Fruit fly (Drosophila melanogaster) whole organism, adult: ENCODE results near the gene HGTX.

Experiments
- CG11617 ChIP-seq: fragments of 200-800 bp; sonication (Bioruptor generic); optimal IDR thresholded peaks from 2 replicates; lab custom pipeline; 2017; ENCODE audit warnings: mild to moderate bottlenecking, missing biosample characterization, missing genetic modification reagents, missing genetic modification characterization
- CG12768 ChIP-seq: fragments of 200-800 bp; sonication (Bioruptor generic); optimal IDR thresholded peaks from 2 replicates; lab custom pipeline; 2017; ENCODE audit warnings: missing biosample characterization, missing genetic modification characterization, mild to moderate bottlenecking, moderate library complexity, missing genetic modification reagents
- CG14711 ChIP-seq: fragments of 200-800 bp; sonication (Bioruptor generic); optimal IDR thresholded peaks from 2 replicates; lab custom pipeline; 2018; ENCODE audit warnings: missing biosample characterization, mild to moderate bottlenecking, missing genetic modification characterization, moderate library complexity
- CG1620 ChIP-seq: fragments of 200-800 bp; sonication (Bioruptor generic); optimal IDR thresholded peaks from 2 replicates; lab custom pipeline; 2016; ENCODE audit warnings: missing biosample characterization, missing genetic modification characterization
- CG33017 ChIP-seq: fragments of 200-800 bp; sonication (Bioruptor generic); optimal IDR thresholded peaks from 2 replicates; lab custom pipeline; 2018; ENCODE audit warnings: missing biosample characterization, mild to moderate bottlenecking, missing genetic modification characterization, moderate library complexity
- CG5204 ChIP-seq: fragments of 200-800 bp; sonication (Bioruptor generic); optimal IDR thresholded peaks from 2 replicates; lab custom pipeline; 2016; ENCODE audit warnings: missing biosample characterization, missing genetic modification characterization
- CG7045 ChIP-seq: fragments of 200-800 bp; sonication (Bioruptor generic); optimal IDR thresholded peaks from 2 replicates; lab custom pipeline; 2017; ENCODE audit warnings: missing biosample characterization, mild to moderate bottlenecking, missing genetic modification characterization
- CG7101 ChIP-seq: fragments of 200-800 bp; sonication (Bioruptor generic); optimal IDR thresholded peaks from 2 replicates; lab custom pipeline; 2018; ENCODE audit warnings: missing biosample characterization, mild to moderate bottlenecking, missing genetic modification characterization, moderate library complexity
- Clk ChIP-seq: fragments of 200-800 bp; sonication (Bioruptor generic); optimal IDR thresholded peaks from 2 replicates; lab custom pipeline; 2017; ENCODE audit warnings: missing biosample characterization, missing genetic modification characterization
- Crg-1 ChIP-seq: fragments of 200-800 bp; sonication (Bioruptor generic); optimal IDR thresholded peaks from 2 replicates; lab custom pipeline; 2016; ENCODE audit warnings: missing biosample characterization, missing genetic modification characterization
- Hr96 ChIP-seq: fragments of 200-800 bp; sonication (Bioruptor generic); optimal IDR thresholded peaks from 2 replicates; lab custom pipeline; 2016; ENCODE audit warnings: missing biosample characterization, missing genetic modification characterization
- Mnt ChIP-seq: fragments of 200-800 bp; sonication (Bioruptor generic); optimal IDR thresholded peaks from 2 replicates; lab custom pipeline; 2016; ENCODE audit warnings: missing biosample characterization, mild to moderate bottlenecking, missing genetic modification characterization
- bab1 ChIP-seq: fragments of 200-800 bp; sonication (Bioruptor generic); optimal IDR thresholded peaks from 3 replicates; lab custom pipeline; 2019; ENCODE audit warnings: missing biosample characterization, mild to moderate bottlenecking, missing genetic modification characterization, moderate library complexity
- cic ChIP-seq: fragments of 200-800 bp; sonication (Bioruptor generic); optimal IDR thresholded peaks from 2 replicates; lab custom pipeline; 2017; ENCODE audit warnings: missing biosample characterization, mild to moderate bottlenecking, missing genetic modification characterization, moderate library complexity
- cnc ChIP-seq, 2 experiments: fragments of >200 bp; optimal IDR thresholded peaks; 2 replicates each; lab custom pipeline; 2017
- kay ChIP-seq: fragments of 200-800 bp; sonication (Bioruptor generic); peaks from one replicate; lab custom pipeline; 2016; ENCODE audit warnings: missing biosample characterization, missing genetic modification characterization, borderline replicate concordance
- ovo ChIP-seq: fragments of 200-800 bp; sonication (Bioruptor generic); optimal IDR thresholded peaks from 2 replicates; lab custom pipeline; 2016; ENCODE audit warnings: missing biosample characterization, missing genetic modification characterization
- pad ChIP-seq: fragments of 200-800 bp; sonication (Bioruptor generic); optimal IDR thresholded peaks from 3 replicates; lab custom pipeline; 2017; ENCODE audit warnings: missing biosample characterization, missing genetic modification characterization, mild to moderate bottlenecking, moderate library complexity, missing genetic modification reagents
- tj ChIP-seq: fragments of 200-800 bp; sonication (Bioruptor generic); optimal IDR thresholded peaks from 3 replicates; lab custom pipeline; 2017; ENCODE audit warnings: missing biosample characterization, mild to moderate bottlenecking, missing genetic modification characterization, moderate library complexity
- toe ChIP-seq: fragments of 200-800 bp; sonication (Bioruptor generic); optimal IDR thresholded peaks from 2 replicates; lab custom pipeline; 2016; ENCODE audit warnings: missing biosample characterization, missing genetic modification characterization

The HGTX gene

dm6 chr3L:14547811-14548765, 51.3 kb downstream of the HGTX start:
- TF ChIP-seq CG14711 (tag; lab: Kevin White, UChicago), result no peak
- TF ChIP-seq CG7045, result no peak
- no peak for TF ChIP-seq Hr96 (GFP tag; lab: Kevin White, UChicago)
- TF ChIP-seq pad (GFP tag; lab: Kevin White, UChicago), result no peak
- peak; percentile 48 for TF ChIP-seq bab1 (GFP tag; lab: Kevin White, UChicago)
- no peak for TF ChIP-seq toe
- no peak for TF ChIP-seq Crg-1 (GFP tag; lab: Kevin White, UChicago)
- no peak for TF ChIP-seq CG1620
- no peak for TF ChIP-seq CG11617 (GFP tag; lab: Kevin White, UChicago)
- no peak for TF ChIP-seq cnc (optimal IDR thresholded peaks at IDR 0.05; lab: Kevin White, UChicago)
- TF ChIP-seq kay, result peak; percentile 83
- no peak for TF ChIP-seq CG12768 (GFP tag; lab: Kevin White, UChicago)
- no peak for TF ChIP-seq Mnt (GFP tag; lab: Kevin White, UChicago)
- TF ChIP-seq cic (GFP tag; lab: Kevin White, UChicago), result peak; percentile 14
- TF ChIP-seq Clk (GFP tag; lab: Kevin White, UChicago), result no peak
- TF ChIP-seq CG7101 (tag; lab: Kevin White, UChicago), result no peak
- TF ChIP-seq CG5204 (GFP tag; lab: Kevin White, UChicago), result no peak
- no peak for TF ChIP-seq ovo (GFP tag; lab: Kevin White, UChicago)
- TF ChIP-seq CG33017 (tag; lab: Kevin White, UChicago), result no peak
- peak; percentile 93 for TF ChIP-seq tj (GFP tag; lab: Kevin White, UChicago)

dm6 chr3L:14546918-14547533, 52.3 kb downstream of the HGTX start:
- TF ChIP-seq ovo (GFP tag; lab: Kevin White, UChicago) (no peak), cic (GFP tag; lab: Kevin White, UChicago) (peak; percentile 26), toe (no peak), Hr96 (GFP tag; lab: Kevin White, UChicago) (no peak), CG14711 (tag; lab: Kevin White, UChicago) (no peak), Mnt (GFP tag; lab: Kevin White, UChicago) (no peak)

dm6 chr3L:14544987-14545943, 54.1 kb downstream of the HGTX start:
- TF ChIP-seq CG14711 (tag; lab: Kevin White, UChicago), result no peak
- TF ChIP-seq CG11617 (GFP tag; lab: Kevin White, UChicago), result no peak
- no peak for TF ChIP-seq Clk (GFP tag; lab: Kevin White, UChicago)
- TF ChIP-seq CG33017 (tag; lab: Kevin White, UChicago), result no peak
- no peak for TF ChIP-seq pad (GFP tag; lab: Kevin White, UChicago)
- TF ChIP-seq toe, result no peak
- TF ChIP-seq cnc (optimal IDR thresholded peaks at IDR 0.05; lab: Kevin White, UChicago), result no peak
- no peak for TF ChIP-seq CG7045
- TF ChIP-seq kay, result peak; percentile 75
- TF ChIP-seq CG5204 (GFP tag; lab: Kevin White, UChicago), result peak; percentile 26
- TF ChIP-seq CG1620, result no peak
- no peak for TF ChIP-seq CG7101 (tag; lab: Kevin White, UChicago)
- no peak for TF ChIP-seq cic (GFP tag; lab: Kevin White, UChicago)

dm6 chr3L:14543971-14544655, 55.2 kb downstream of the HGTX start:
- TF ChIP-seq CG1620, result no peak
- TF ChIP-seq Crg-1 (GFP tag; lab: Kevin White, UChicago), result no peak
- TF ChIP-seq bab1 (GFP tag; lab: Kevin White, UChicago), result no peak
- peak; percentile 58 for TF ChIP-seq cic (GFP tag; lab: Kevin White, UChicago)
- TF ChIP-seq Mnt (GFP tag; lab: Kevin White, UChicago), result no peak
- TF ChIP-seq CG12768 (GFP tag; lab: Kevin White, UChicago), result peak; percentile 56
- TF ChIP-seq toe, result no peak
- TF ChIP-seq ovo (GFP tag; lab: Kevin White, UChicago), result peak; percentile 44
- peak; percentile 40 for TF ChIP-seq CG7045
- TF ChIP-seq kay, result no peak
- TF ChIP-seq pad (GFP tag; lab: Kevin White, UChicago), result peak; percentile 34
- peak; percentile 12 for TF ChIP-seq Hr96 (GFP tag; lab: Kevin White, UChicago)
- TF ChIP-seq cnc (optimal IDR thresholded peaks at IDR 0.05; lab: Kevin White, UChicago), result no peak
- TF ChIP-seq tj (GFP tag; lab: Kevin White, UChicago), result peak; percentile 69
- TF ChIP-seq CG11617 (GFP tag; lab: Kevin White, UChicago), result peak; percentile 25
- TF ChIP-seq CG14711 (tag; lab: Kevin White, UChicago), result no peak
- TF ChIP-seq CG33017 (tag; lab: Kevin White, UChicago), result no peak
- TF ChIP-seq CG7101 (tag; lab: Kevin White, UChicago), result peak; percentile 69
- TF ChIP-seq Clk (GFP tag; lab: Kevin White, UChicago), result peak; percentile 41
- no peak for TF ChIP-seq CG5204 (GFP tag; lab: Kevin White, UChicago)
